Worm (Caenorhabditis elegans): Measurements from ENCODE around the gene Y57G11C.1144.

DNA sequence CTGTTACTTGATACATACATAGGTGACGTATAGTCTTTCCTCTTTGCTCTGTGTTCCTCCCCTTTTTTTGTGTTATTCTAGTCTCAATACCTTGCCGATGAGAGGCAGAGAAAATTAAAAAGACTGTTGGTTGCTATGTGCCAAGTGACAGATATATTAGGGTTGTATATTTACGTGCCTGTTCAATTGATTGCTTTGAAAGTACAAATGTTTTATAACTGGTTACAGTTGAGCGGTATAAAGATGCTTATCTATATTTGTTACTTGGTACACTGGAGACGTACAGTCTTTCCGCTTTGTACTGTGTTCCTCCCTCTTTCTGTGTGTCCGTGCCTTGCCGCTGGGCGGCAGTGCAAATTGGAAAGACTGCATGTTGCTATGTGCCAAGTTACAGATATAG, 33.9 kb upstream of the Y57G11C.1144 start:
- TF ChIP-seq unc-39 (tag; optimal IDR thresholded peaks at IDR 0.05) (no peak), nhr-11 (tag; optimal IDR thresholded peaks at IDR 0.05) (no peak), D1046.2 (GFP tag; IDR thresholded peaks at IDR 0.05) (no peak), daf-19 (GFP tag; conservative IDR thresholded peaks at IDR 0.05) (no peak)
